Fruit fly (Drosophila melanogaster): ENCODE results near the gene Dscam4.

The Dscam4 gene

DNA sequence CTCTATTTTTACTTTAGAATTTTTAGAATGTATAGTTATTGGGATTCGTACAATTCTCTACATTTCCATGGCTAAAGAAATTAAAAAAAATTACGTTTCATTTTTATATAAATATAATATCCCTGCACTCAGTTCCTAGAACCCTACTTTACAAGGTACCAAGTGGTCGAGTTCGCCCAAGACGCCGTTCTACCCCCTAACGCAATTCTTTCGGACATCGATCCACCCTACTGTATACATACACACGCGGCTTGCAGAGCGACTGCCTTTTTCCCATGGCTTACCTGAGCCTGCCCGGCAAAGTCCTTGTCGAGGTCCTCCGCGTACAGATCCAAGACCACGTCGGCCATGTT is 76.3 kb downstream of the Dscam4 start (continued):
- TF ChIP-seq H2.0 (GFP tag; IDR thresholded peaks at IDR 0.05) (0 out of 2 replicates have a peak, but pooled peaks have one; percentile 24), Doc3 (GFP tag; IDR thresholded peaks at IDR 0.05; ENCODE audit: partially characterized antibody) (no peak), CrebB (tag; optimal IDR thresholded peaks at IDR 0.05) (peak; percentile 11), kah (GFP tag; optimal IDR thresholded peaks at IDR 0.05) (no peak), br (optimal IDR thresholded peaks at IDR 0.05) (no peak), pho (GFP tag; optimal IDR thresholded peaks at IDR 0.05) (no peak), CG17359 (tag; optimal IDR thresholded peaks at IDR 0.05) (no peak), bsh (GFP tag; optimal IDR thresholded peaks at IDR 0.05) (peak in 1 of 2 experiments; percentile 16), Lpt (GFP tag; optimal IDR thresholded peaks at IDR 0.05) (no peak), CG12659 (GFP tag; optimal IDR thresholded peaks at IDR 0.05) (no peak), CG14965 (GFP tag; optimal IDR thresholded peaks at IDR 0.05; ENCODE audit: borderline replicate concordance) (no peak), tna (GFP tag; IDR thresholded peaks at IDR 0.05; ENCODE audit: partially characterized antibody) (no peak), CG6254 (GFP tag; optimal IDR thresholded peaks at IDR 0.05) (no peak), h (optimal IDR thresholded peaks at IDR 0.05) (no peak), Side (GFP tag; optimal IDR thresholded peaks at IDR 0.05) (no peak), GATAe (GFP tag; conservative IDR thresholded peaks at IDR 0.05) (no peak), slou (GFP tag; optimal IDR thresholded peaks at IDR 0.05) (no peak), ken (GFP tag; IDR thresholded peaks at IDR 0.05) (no peak), CG8944 (GFP tag; optimal IDR thresholded peaks at IDR 0.05) (no peak), HLH54F (GFP tag; optimal IDR thresholded peaks at IDR 0.05) (no peak), shn (GFP tag; optimal IDR thresholded peaks at IDR 0.05) (no peak), Awh (GFP tag; IDR thresholded peaks at IDR 0.05) (no peak), fru (optimal IDR thresholded peaks at IDR 0.05) (no peak), Poxn (GFP tag; IDR thresholded peaks at IDR 0.05) (no peak), CG11247 (GFP tag; IDR thresholded peaks at IDR 0.05) (no peak), CG12769 (tag; optimal IDR thresholded peaks at IDR 0.05) (no peak), ci (GFP tag; IDR thresholded peaks at IDR 0.05) (peak; percentile 34; the same call in 2 of the 3 replicates), CG12236 (GFP tag; optimal IDR thresholded peaks at IDR 0.05) (no peak), nau (GFP tag; optimal IDR thresholded peaks at IDR 0.05) (no peak)

DNA sequence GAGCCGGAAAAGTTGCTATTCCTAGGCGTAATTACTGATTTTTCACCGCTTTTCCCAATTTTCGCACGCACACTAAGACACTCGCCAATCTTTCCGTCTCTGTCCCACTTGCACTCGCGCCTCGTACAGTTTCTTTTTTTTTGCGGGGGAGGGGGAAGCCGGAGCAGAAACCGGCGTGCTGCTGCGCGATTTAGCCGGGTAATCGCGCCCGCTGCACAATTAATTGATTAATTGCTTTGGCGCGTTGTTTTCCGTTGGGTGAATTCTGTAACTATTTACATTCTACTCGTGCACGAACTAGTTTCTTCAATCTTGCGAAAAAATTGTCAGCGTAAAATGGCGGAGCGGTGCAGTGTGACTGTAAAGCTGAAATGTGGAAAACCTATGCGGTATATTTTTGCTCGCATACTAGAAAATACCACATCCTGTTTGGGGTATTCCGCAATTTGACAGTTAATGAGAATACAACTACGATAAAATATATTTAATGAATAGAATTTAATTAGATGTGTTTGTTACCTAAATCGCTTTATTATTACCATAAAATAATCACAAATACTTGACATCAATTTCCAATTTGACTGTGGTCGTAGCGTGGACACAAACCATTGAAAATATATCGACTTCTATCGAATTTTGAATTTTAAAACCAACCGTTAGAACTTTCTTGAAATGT is 76.8 kb downstream of the Dscam4 start, which contains the start of gene Cpsf6:
Gene Cpsf6 (minus strand): TSS at position 362 of the 676 bp plus-strand sequence.
- TF ChIP-seq pb (GFP tag; optimal IDR thresholded peaks at IDR 0.05) (no peak), CG6765 (GFP tag; optimal IDR thresholded peaks at IDR 0.05) (no peak), ato (GFP tag; IDR thresholded peaks at IDR 0.05; ENCODE audit: partially characterized antibody) (0 out of 2 replicates have a peak, but pooled peaks have one; percentile 20), ind (GFP tag; optimal IDR thresholded peaks at IDR 0.05) (peak; percentile 56), knrl (GFP tag; IDR thresholded peaks at IDR 0.05; ENCODE audit: partially characterized antibody) (no peak), onecut (GFP tag; IDR thresholded peaks at IDR 0.05) (0 out of 2 replicates have a peak, but pooled peaks have one; percentile 10), CG32767 (GFP tag; IDR thresholded peaks at IDR 0.05) (peak; percentile 94), CG11723 (GFP tag; optimal IDR thresholded peaks at IDR 0.05) (no peak), CG9609 (GFP tag; optimal IDR thresholded peaks at IDR 0.05) (peak; percentile 31), CG10274 (GFP tag; optimal IDR thresholded peaks at IDR 0.05) (no peak), CG6175 (GFP tag; IDR thresholded peaks at IDR 0.05) (no peak), tx (GFP tag; optimal IDR thresholded peaks at IDR 0.05) (peak; percentile 13), bab2 (GFP tag; optimal IDR thresholded peaks at IDR 0.05) (no peak), CG10654 (GFP tag; optimal IDR thresholded peaks at IDR 0.05) (peak; percentile 36), Bdp1 (GFP tag; optimal IDR thresholded peaks at IDR 0.05) (peak; percentile 29), Nf-YA (GFP tag; IDR thresholded peaks at IDR 0.05) (peak; percentile 32; the same call in 1 of the 2 replicates), ci (GFP tag; IDR thresholded peaks at IDR 0.05) (peak; percentile 82), eve (GFP tag; optimal IDR thresholded peaks at IDR 0.05) (no peak), CG6689 (GFP tag; IDR thresholded peaks at IDR 0.05) (peak; percentile 50), Drgx (GFP tag; IDR thresholded peaks at IDR 0.05) (no peak), shn (GFP tag; optimal IDR thresholded peaks at IDR 0.05) (no peak), wdn (GFP tag; IDR thresholded peaks at IDR 0.05) (no peak), CG2116 (GFP tag; optimal IDR thresholded peaks at IDR 0.05) (peak; percentile 82), CG8290 (GFP tag; optimal IDR thresholded peaks at IDR 0.05) (peak; percentile 9), CG8290 (tag; optimal IDR thresholded peaks at IDR 0.05) (no peak), nmo (GFP tag; optimal IDR thresholded peaks at IDR 0.05) (peak; percentile 80)
